Fruit fly (Drosophila melanogaster) whole organism, embryonic: ENCODE data around the gene CG45011.

Experiments used
- Antp ChIP-seq: fragments of 200-800 bp; sonication (Bioruptor generic); optimal IDR thresholded peaks from 3 replicates; lab custom pipeline; 2016; ENCODE audit warnings: missing biosample characterization, missing genetic modification characterization
- Atf6 ChIP-seq: fragments of 200-800 bp; sonication (Bioruptor generic); IDR thresholded peaks from 2 replicates; pipeline ENCODE4 v1.3.6; 2022; ENCODE audit warnings: missing biosample characterization, missing genetic modification characterization
- CG11247 ChIP-seq: fragments of 200-800 bp; sonication (Bioruptor generic); IDR thresholded peaks from 2 replicates; pipeline ENCODE4 v1.3.6; 2022; ENCODE audit warnings: missing biosample characterization, missing genetic modification characterization
- CG11504 ChIP-seq: fragments of 200-800 bp; sonication (Bioruptor generic); optimal IDR thresholded peaks from 3 replicates; lab custom pipeline; 2019; ENCODE audit warnings: missing biosample characterization, mild to moderate bottlenecking, missing genetic modification characterization, moderate library complexity
- CG11696 ChIP-seq: fragments of 200-800 bp; sonication (Bioruptor generic); IDR thresholded peaks from 2 replicates; pipeline ENCODE4 v1.3.6; 2022; ENCODE audit warnings: missing biosample characterization, missing genetic modification characterization
- CG12155 ChIP-seq: fragments of 200-800 bp; sonication (Bioruptor generic); optimal IDR thresholded peaks from 3 replicates; lab custom pipeline; 2016; ENCODE audit warnings: missing biosample characterization, missing genetic modification characterization
- CG12236 ChIP-seq: fragments of 200-800 bp; sonication (Bioruptor generic); optimal IDR thresholded peaks from 2 replicates; lab custom pipeline; 2016; ENCODE audit warnings: missing biosample characterization, missing genetic modification characterization
- CG12299 ChIP-seq: fragments of 200-800 bp; sonication (Bioruptor generic); optimal IDR thresholded peaks from 2 replicates; lab custom pipeline; 2018; ENCODE audit warnings: missing biosample characterization, mild to moderate bottlenecking, missing genetic modification characterization
- CG13775 ChIP-seq: fragments of 200-800 bp; sonication (Bioruptor generic); optimal IDR thresholded peaks from 3 replicates; lab custom pipeline; 2017; ENCODE audit warnings: missing biosample characterization, mild to moderate bottlenecking, missing genetic modification characterization
- CG13894 ChIP-seq: fragments of 200-800 bp; sonication (Bioruptor generic); optimal IDR thresholded peaks from 3 replicates; lab custom pipeline; 2018; ENCODE audit warnings: missing biosample characterization, mild to moderate bottlenecking, missing genetic modification characterization, moderate library complexity
- CG14710 ChIP-seq: fragments of 200-800 bp; sonication (Bioruptor generic); optimal IDR thresholded peaks from 3 replicates; lab custom pipeline; 2019; ENCODE audit warnings: missing biosample characterization, mild to moderate bottlenecking, missing genetic modification characterization, moderate library complexity
- CG1602 ChIP-seq: fragments of 200-800 bp; sonication (Bioruptor generic); optimal IDR thresholded peaks from 3 replicates; lab custom pipeline; 2016; ENCODE audit warnings: missing biosample characterization, missing genetic modification characterization
- CG16863 ChIP-seq: fragments of 200-800 bp; sonication (Bioruptor generic); optimal IDR thresholded peaks from 3 replicates; lab custom pipeline; 2016; ENCODE audit warnings: missing biosample characterization, missing genetic modification characterization
- CG30431 ChIP-seq: fragments of 200-800 bp; sonication (Bioruptor generic); optimal IDR thresholded peaks from 2 replicates; lab custom pipeline; 2017; ENCODE audit warnings: missing biosample characterization, missing genetic modification characterization
- CG31224 ChIP-seq: fragments of 200-800 bp; sonication (Bioruptor generic); IDR thresholded peaks from 2 replicates; pipeline ENCODE4 v1.3.6; 2022; ENCODE audit warnings: missing biosample characterization, missing genetic modification characterization
- CG32772 ChIP-seq: fragments of 200-800 bp; sonication (Bioruptor generic); IDR thresholded peaks from 2 replicates; pipeline ENCODE4 v1.3.6; 2022; ENCODE audit warnings: missing biosample characterization, missing genetic modification characterization
- CG9797 ChIP-seq: fragments of 200-800 bp; sonication (Bioruptor generic); optimal IDR thresholded peaks from 3 replicates; lab custom pipeline; 2018; ENCODE audit warnings: missing biosample characterization, mild to moderate bottlenecking, missing genetic modification characterization
- CrebB ChIP-seq: fragments of 200-800 bp; sonication (Bioruptor generic); optimal IDR thresholded peaks from 3 replicates; lab custom pipeline; 2018; ENCODE audit warnings: missing biosample characterization, mild to moderate bottlenecking, missing genetic modification characterization
- D19B ChIP-seq: fragments of 200-800 bp; sonication (Bioruptor generic); optimal IDR thresholded peaks from 2 replicates; lab custom pipeline; 2017; ENCODE audit warnings: missing biosample characterization, mild to moderate bottlenecking, missing genetic modification characterization
- GATAe ChIP-seq: fragments of 200-800 bp; sonication (Bioruptor generic); conservative IDR thresholded peaks from 2 replicates; pipeline ENCODE4 v1.3.6; 2022; ENCODE audit warnings: missing biosample characterization, missing genetic modification characterization
- Gug ChIP-seq: fragments of 200-800 bp; sonication (Bioruptor generic); IDR thresholded peaks from 4 replicates; pipeline ENCODE4 v1.3.6; 2022; ENCODE audit warnings: missing biosample characterization, missing genetic modification characterization
- HHEX ChIP-seq: fragments of 200-800 bp; sonication (Bioruptor generic); optimal IDR thresholded peaks from 3 replicates; lab custom pipeline; 2017; ENCODE audit warnings: missing biosample characterization, mild to moderate bottlenecking, missing genetic modification characterization, missing genetic modification reagents
- Hr51 ChIP-seq, 2 experiments: fragments of 200-800 bp; sonication (Bioruptor generic); optimal IDR thresholded peaks; 2 replicates in 1 of 2; 3 replicates in 1 of 2; lab custom pipeline; 2016 to 2018; ENCODE audit warnings: missing biosample characterization in 2 of 2, missing genetic modification characterization in 2 of 2, mild to moderate bottlenecking in 1 of 2, moderate library complexity in 1 of 2
- MESR4 ChIP-seq: fragments of 200-800 bp; sonication (Bioruptor generic); optimal IDR thresholded peaks from 2 replicates; lab custom pipeline; 2018; ENCODE audit warnings: missing biosample characterization, mild to moderate bottlenecking, missing genetic modification characterization, moderate library complexity
- amos ChIP-seq: fragments of 200-800 bp; sonication (Bioruptor generic); IDR thresholded peaks from 2 replicates; pipeline ENCODE4 v1.3.6; 2022; ENCODE audit warnings: missing biosample characterization, missing genetic modification characterization; ENCODE audit not compliant: partially characterized antibody
- ase ChIP-seq: fragments of 200-800 bp; sonication (Bioruptor generic); IDR thresholded peaks from 3 replicates; pipeline ENCODE4 v1.3.6; 2022; ENCODE audit warnings: missing biosample characterization, missing genetic modification characterization
- ash1 ChIP-seq: fragments of 200-800 bp; sonication (Bioruptor generic); optimal IDR thresholded peaks from 2 replicates; lab custom pipeline; 2018; ENCODE audit warnings: missing biosample characterization, mild to moderate bottlenecking, missing genetic modification characterization
- exex ChIP-seq: fragments of 200-800 bp; sonication (Bioruptor generic); optimal IDR thresholded peaks from 4 replicates; lab custom pipeline; 2018; ENCODE audit warnings: missing biosample characterization, mild to moderate bottlenecking, missing genetic modification characterization, moderate library complexity
- fd3F ChIP-seq: fragments of 200-800 bp; sonication (Bioruptor generic); optimal IDR thresholded peaks from 2 replicates; lab custom pipeline; 2018; ENCODE audit warnings: missing biosample characterization, mild to moderate bottlenecking, missing genetic modification characterization, moderate library complexity
- inv ChIP-seq: fragments of 200-800 bp; sonication (Bioruptor generic); IDR thresholded peaks from 2 replicates; pipeline ENCODE4 v1.3.6; 2022; ENCODE audit warnings: missing biosample characterization, missing genetic modification characterization; ENCODE audit not compliant: partially characterized antibody
- jing ChIP-seq: fragments of 200-800 bp; sonication (Bioruptor generic); optimal IDR thresholded peaks from 2 replicates; lab custom pipeline; 2018; ENCODE audit warnings: missing biosample characterization, mild to moderate bottlenecking, missing genetic modification characterization
- knrl ChIP-seq: fragments of 200-800 bp; sonication (Bioruptor generic); IDR thresholded peaks from 3 replicates; pipeline ENCODE4 v1.3.6; 2022; ENCODE audit warnings: missing biosample characterization, missing genetic modification characterization; ENCODE audit not compliant: partially characterized antibody
- mirr ChIP-seq: fragments of 200-800 bp; sonication (Bioruptor generic); optimal IDR thresholded peaks from 3 replicates; lab custom pipeline; 2018; ENCODE audit warnings: missing biosample characterization, mild to moderate bottlenecking, missing genetic modification characterization
- mld ChIP-seq: fragments of 200-800 bp; sonication (Bioruptor generic); IDR thresholded peaks from 3 replicates; pipeline ENCODE4 v1.3.6; 2022; ENCODE audit warnings: missing biosample characterization, missing genetic modification characterization; ENCODE audit not compliant: partially characterized antibody
- odd ChIP-seq: fragments of 200-800 bp; sonication (Bioruptor generic); optimal IDR thresholded peaks from 2 replicates; lab custom pipeline; 2017; ENCODE audit warnings: missing biosample characterization, mild to moderate bottlenecking, missing genetic modification characterization
- onecut ChIP-seq: fragments of 200-800 bp; sonication (Bioruptor generic); IDR thresholded peaks from 2 replicates; pipeline ENCODE4 v1.3.6; 2022; ENCODE audit warnings: missing biosample characterization, missing genetic modification characterization
- pfk ChIP-seq: fragments of 200-800 bp; sonication (Bioruptor generic); optimal IDR thresholded peaks from 2 replicates; lab custom pipeline; 2018; ENCODE audit warnings: missing biosample characterization, mild to moderate bottlenecking, missing genetic modification characterization, moderate library complexity
- pum ChIP-seq: fragments of 200-800 bp; sonication (Bioruptor generic); optimal IDR thresholded peaks from 2 replicates; lab custom pipeline; 2016; ENCODE audit warnings: missing biosample characterization, missing genetic modification characterization
- rib ChIP-seq: fragments of 200-800 bp; sonication (Bioruptor generic); IDR thresholded peaks from 2 replicates; pipeline ENCODE4 v1.3.6; 2022; ENCODE audit warnings: missing biosample characterization, missing genetic modification characterization
- seq ChIP-seq: fragments of 200-800 bp; sonication (Bioruptor generic); IDR thresholded peaks from 2 replicates; pipeline ENCODE4 v1.3.6; 2022; ENCODE audit warnings: missing biosample characterization, missing genetic modification characterization
- sna ChIP-seq: fragments of 200-800 bp; sonication (Bioruptor generic); IDR thresholded peaks from 2 replicates; pipeline ENCODE4 v1.3.6; 2022; ENCODE audit warnings: missing biosample characterization, missing genetic modification characterization; ENCODE audit not compliant: partially characterized antibody
- stc ChIP-seq: fragments of 200-800 bp; sonication (Bioruptor generic); IDR thresholded peaks from 2 replicates; pipeline ENCODE4 v1.3.6; 2022; ENCODE audit warnings: missing biosample characterization, missing genetic modification characterization
- tap ChIP-seq: fragments of 200-800 bp; optimal IDR thresholded peaks from 3 replicates; lab custom pipeline; 2019; ENCODE audit warnings: missing biosample characterization, mild to moderate bottlenecking, missing genetic modification characterization, moderate library complexity
- tgo ChIP-seq: fragments of 200-800 bp; sonication (Bioruptor generic); IDR thresholded peaks from 3 replicates; pipeline ENCODE4 v1.3.6; 2022; ENCODE audit warnings: missing biosample characterization, missing genetic modification characterization
- ttk ChIP-seq: fragments of 200-800 bp; sonication (Bioruptor generic); IDR thresholded peaks from 2 replicates; pipeline ENCODE4 v2.1.2; 2022; ENCODE audit warnings: missing biosample characterization, missing genetic modification characterization
- twi ChIP-seq: fragments of 200-800 bp; optimal IDR thresholded peaks from 2 replicates; lab custom pipeline; 2019; ENCODE audit warnings: missing biosample characterization, mild to moderate bottlenecking, missing genetic modification characterization, moderate library complexity
- wor ChIP-seq: fragments of 200-800 bp; sonication (Bioruptor generic); IDR thresholded peaks from 2 replicates; pipeline ENCODE4 v1.3.6; 2022; ENCODE audit warnings: missing biosample characterization, missing genetic modification characterization
- zf30C ChIP-seq: fragments of 200-800 bp; sonication (Bioruptor generic); optimal IDR thresholded peaks from 3 replicates; lab custom pipeline; 2018; ENCODE audit warnings: missing biosample characterization, mild to moderate bottlenecking, missing genetic modification characterization

CG45011 gene

DNA sequence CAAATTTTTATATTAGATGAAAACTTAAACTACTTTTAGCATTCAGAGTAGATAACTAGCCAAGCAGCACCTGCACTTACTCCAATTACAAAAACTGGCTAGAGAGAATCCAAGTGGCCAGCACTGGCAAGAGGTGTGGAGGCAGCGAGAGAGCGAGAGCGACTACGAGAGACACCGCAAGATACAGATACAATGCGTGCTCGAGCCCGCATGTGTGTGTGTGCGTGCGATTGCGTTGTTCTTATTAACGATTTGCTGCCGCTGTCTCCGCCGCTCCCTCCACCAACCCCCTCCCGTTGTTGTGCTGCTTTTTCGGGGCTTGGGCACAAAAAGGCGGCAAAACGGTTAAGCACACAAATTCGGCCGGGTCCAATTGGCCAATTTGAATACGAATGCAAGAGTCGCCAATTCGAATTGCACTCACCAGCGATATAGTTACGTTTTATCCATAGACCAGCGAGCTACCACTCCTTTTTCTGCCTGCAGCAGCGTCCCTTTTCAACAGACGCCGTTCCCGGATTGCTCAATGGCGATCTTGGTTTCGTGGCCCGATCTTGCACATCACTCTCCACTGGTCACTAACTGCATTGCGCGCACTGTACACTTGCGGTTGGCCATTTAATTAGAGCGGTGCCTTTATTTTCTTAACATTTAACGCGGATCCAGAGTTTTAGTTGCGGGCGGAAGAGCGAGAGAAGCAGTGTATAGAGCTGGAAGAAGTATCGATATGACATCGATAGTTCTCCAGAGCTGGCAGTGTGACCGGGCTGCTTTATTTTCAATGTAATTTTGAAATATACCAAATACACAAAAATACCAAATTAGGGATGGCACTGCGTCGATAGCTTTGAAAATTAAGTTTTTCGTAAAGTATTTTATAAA, 24.9 kb upstream of the CG45011 start, which contains the start of gene crol (continued):
- TF ChIP-seq tap (tag; lab: Kevin White, UChicago) (peak; percentile 30), tgo (GFP tag; lab: Robert Waterston, UW) (no peak), onecut (peak; percentile 28), odd (no peak), mirr (GFP tag; lab: Kevin White, UChicago) (peak; percentile 55), CG32772 (GFP tag; lab: Robert Waterston, UW) (no peak), stc (no peak), pum (GFP tag; lab: Kevin White, UChicago) (no peak), CG16863 (no peak), CG12155 (GFP tag; lab: Kevin White, UChicago) (peak; percentile 21), wor (GFP tag; lab: Robert Waterston, UW) (no peak), knrl (GFP tag; lab: Robert Waterston, UW) (peak; percentile 81), Atf6 (GFP tag; lab: Robert Waterston, UW) (0 out of 2 replicates have a peak, but pooled peaks have one; percentile 16), Hr51 (GFP tag; optimal IDR thresholded peaks at IDR 0.05; lab: Kevin White, UChicago) (peak in 1 of 2 experiments; percentile 34), Gug (GFP tag; lab: Robert Waterston, UW) (peak; percentile 13; the same call in 1 of the 4 replicates), jing (GFP tag; lab: Kevin White, UChicago) (no peak), CrebB (tag; lab: Kevin White, UChicago) (no peak), sna (GFP tag; lab: Robert Waterston, UW) (peak; percentile 80), twi (no peak), fd3F (GFP tag; lab: Kevin White, UChicago) (no peak), MESR4 (GFP tag; lab: Kevin White, UChicago) (peak; percentile 89), rib (0 out of 2 replicates have a peak, but pooled peaks have one; percentile 46), pfk (GFP tag; lab: Kevin White, UChicago) (no peak), CG31224 (GFP tag; lab: Robert Waterston, UW) (no peak), ash1 (GFP tag; lab: Kevin White, UChicago) (no peak), mld (peak; percentile 63; the same call in 2 of the 3 replicates), CG13894 (tag; lab: Kevin White, UChicago) (peak; percentile 32), CG30431 (GFP tag; lab: Kevin White, UChicago) (no peak), CG11696 (GFP tag; lab: Robert Waterston, UW) (no peak), exex (tag; lab: Kevin White, UChicago) (peak; percentile 15), GATAe (GFP tag; lab: Robert Waterston, UW) (no peak), D19B (GFP tag; lab: Kevin White, UChicago) (no peak), amos (GFP tag; lab: Robert Waterston, UW) (peak; percentile 90), CG13775 (peak; percentile 15), ttk (GFP tag; lab: Robert Waterston, UW) (0 out of 2 replicates have a peak, but pooled peaks have one; percentile 16), CG1602 (no peak), ase (GFP tag; lab: Robert Waterston, UW) (no peak), CG14710 (tag; lab: Kevin White, UChicago) (peak; percentile 57), seq (GFP tag; lab: Robert Waterston, UW) (no peak; the same call in 1 of the 2 replicates), CG11247 (GFP tag; lab: Robert Waterston, UW) (no peak), zf30C (GFP tag; lab: Kevin White, UChicago) (no peak), CG12299 (tag; lab: Kevin White, UChicago) (no peak), CG9797 (GFP tag; lab: Kevin White, UChicago) (peak; percentile 87), HHEX (GFP tag; lab: Kevin White, UChicago) (no peak), CG12236 (GFP tag; lab: Kevin White, UChicago) (no peak), CG11504 (tag; lab: Kevin White, UChicago) (peak; percentile 37), Antp (GFP tag; lab: Kevin White, UChicago) (no peak), inv (GFP tag; lab: Robert Waterston, UW) (peak; percentile 70)
